Worm (Caenorhabditis elegans): ENCODE measurements around the gene B0334.13.
A peak's percentile ranks its signal among the peaks of the same experiment; 100 is the strongest.

DNA sequence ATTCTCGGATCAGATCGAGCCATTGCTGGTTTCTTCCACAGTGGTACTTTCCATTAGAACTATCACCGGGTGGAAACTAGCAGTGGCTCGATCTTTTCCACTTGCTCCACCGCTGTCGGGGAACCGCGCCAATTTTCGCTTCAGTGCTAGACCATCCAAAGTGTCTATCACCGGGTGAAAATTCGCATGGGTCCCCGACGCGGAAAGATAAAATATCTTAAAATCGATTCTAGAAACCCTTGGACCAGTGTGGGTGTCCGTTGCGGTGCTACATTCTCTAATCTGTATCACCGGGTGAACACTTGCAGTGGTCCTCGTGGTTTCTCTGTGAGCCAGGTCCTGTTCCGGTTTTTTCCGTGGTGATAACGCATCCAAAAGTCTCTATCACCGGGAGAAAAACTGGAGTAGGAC lies 49.5 kb downstream of the B0334.13 start:
- peak; percentile 32 for TF ChIP-seq ceh-36 (tag; optimal IDR thresholded peaks at IDR 0.05)
- no peak for TF ChIP-seq ceh-13 (GFP tag; optimal IDR thresholded peaks at IDR 0.05)
- peak; percentile 98 for TF ChIP-seq ama-1 (optimal IDR thresholded peaks at IDR 0.05)
- peak; percentile 9; the same call in 1 of the 2 replicates for TF ChIP-seq flt-1 (GFP tag; IDR thresholded peaks at IDR 0.05)
- TF ChIP-seq scrt-1 (GFP tag; IDR thresholded peaks at IDR 0.05): no peak
- peak; percentile 66 for TF ChIP-seq hmbx-1 (tag; optimal IDR thresholded peaks at IDR 0.05)
